Fruit fly (Drosophila melanogaster): Measurements from ENCODE around the gene RhoGAP16F.

The RhoGAP16F gene

DNA sequence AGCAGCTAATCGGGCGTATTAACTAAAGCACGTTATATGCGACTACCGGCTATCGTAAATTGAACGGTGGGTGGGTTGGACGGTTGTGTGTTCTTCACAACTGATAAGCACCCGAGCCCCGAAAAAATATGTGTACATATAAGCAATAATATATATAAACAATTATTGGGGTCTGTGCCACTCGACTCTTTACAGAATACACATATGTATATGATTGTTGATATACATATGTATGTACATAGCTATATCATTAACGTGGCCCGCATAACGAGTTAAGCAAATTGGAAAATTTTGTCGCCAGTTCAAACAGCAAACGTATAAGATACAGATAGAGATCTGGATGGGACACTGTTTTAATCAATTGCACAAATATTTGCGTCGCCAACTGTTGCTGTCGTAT, 10.3 kb upstream of the RhoGAP16F start:
- TF ChIP-seq dac (GFP tag; optimal IDR thresholded peaks at IDR 0.05) (no peak), svp (GFP tag) (peak; percentile 37), fkh (GFP tag; optimal IDR thresholded peaks at IDR 0.05) (peak; percentile 82)

DNA sequence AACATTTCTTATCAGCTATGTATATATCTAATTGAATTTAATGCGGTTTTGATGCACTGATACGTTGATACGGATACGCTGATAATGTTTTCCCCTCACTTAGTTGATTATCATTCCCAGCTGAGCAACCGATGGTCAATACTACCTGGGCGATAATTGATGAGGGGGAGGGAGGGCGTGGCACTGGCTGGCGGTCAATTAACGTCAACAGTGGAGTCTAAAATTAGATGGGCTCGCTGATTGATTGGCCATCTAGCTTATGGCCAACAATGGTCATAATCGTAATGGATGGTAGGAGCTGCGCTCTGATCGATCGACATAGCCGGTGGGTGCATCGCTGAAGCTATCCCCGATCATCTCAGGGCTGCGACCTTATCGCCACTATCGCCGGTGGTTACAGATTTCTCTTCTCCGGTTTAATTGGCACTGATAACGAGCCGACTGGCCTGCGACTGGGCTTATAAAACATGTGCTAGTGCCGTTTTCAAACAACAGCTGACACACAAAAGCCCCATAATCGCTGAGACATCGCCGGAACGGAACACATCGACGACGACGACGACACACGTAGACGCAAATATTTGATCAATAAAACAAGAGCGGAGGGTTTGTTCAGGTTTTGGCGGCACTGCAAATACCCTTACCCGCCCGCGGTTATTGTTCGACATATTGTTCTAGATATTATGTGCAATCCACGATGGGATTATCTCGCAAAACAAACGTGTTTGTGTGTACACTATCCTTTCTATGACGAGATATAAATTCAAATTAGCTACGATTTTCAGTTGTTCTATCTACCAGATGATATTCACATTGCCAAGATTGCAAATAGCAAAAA, 9.2 kb upstream of the RhoGAP16F start:
- TF ChIP-seq CG3919 (GFP tag; optimal IDR thresholded peaks at IDR 0.05) = no peak
- TF ChIP-seq Eip78C (GFP tag) = peak; percentile 37
- no peak for TF ChIP-seq acj6 (GFP tag; optimal IDR thresholded peaks at IDR 0.05)
- no peak for TF ChIP-seq Eip93F (GFP tag; optimal IDR thresholded peaks at IDR 0.05)
- peak; percentile 84 for TF ChIP-seq fkh (GFP tag; optimal IDR thresholded peaks at IDR 0.05)
- no peak for TF ChIP-seq CG6276 (GFP tag; optimal IDR thresholded peaks at IDR 0.05)
- TF ChIP-seq Sox14 (GFP tag; optimal IDR thresholded peaks at IDR 0.05) = peak; percentile 4

DNA sequence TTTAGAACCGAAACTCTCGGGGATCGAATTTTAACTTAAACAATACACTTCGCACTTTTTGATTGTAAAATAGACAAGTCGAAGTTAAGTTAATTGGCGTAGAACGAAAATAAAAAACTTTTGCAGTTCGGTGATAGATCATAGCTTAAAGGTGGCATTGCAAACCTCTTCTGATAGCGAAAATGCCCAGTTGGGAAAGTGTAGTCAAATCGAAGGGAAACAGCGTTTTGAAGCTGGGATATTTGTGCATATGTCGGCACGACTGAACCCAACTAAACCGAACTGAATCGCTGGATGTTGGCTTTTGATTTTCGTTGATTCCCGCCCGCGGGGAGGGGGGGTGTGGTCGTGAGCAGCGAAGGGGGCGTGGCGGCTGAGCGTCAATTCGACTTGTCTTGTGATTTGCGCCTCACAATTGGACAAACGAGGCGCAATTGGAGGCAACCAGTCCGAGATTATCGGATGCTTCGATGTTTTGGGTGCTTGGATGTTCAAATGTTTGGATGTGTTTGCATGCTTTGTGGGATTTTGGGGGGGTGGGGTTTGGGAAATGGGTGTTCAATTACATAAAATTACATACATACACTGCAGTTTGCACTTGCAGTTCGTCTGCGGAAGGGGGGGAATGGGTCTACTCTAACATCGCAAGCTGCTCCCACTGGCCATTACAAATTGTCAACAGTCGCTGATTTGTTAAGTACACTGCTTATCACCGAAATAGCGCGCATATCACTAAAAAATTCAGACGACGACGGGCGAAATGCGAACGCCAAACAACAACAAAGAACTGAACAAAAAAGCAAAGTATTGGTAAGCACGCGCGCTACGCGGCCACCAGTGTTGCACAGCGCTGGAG, 8.1 kb upstream of the RhoGAP16F start:
- TF ChIP-seq Eip78C (GFP tag) = peak; percentile 49
- no peak for TF ChIP-seq CG31627 (GFP tag; optimal IDR thresholded peaks at IDR 0.05)
- TF ChIP-seq Hr39 (GFP tag; optimal IDR thresholded peaks at IDR 0.05) = peak; percentile 18
- no peak for TF ChIP-seq Eip93F (GFP tag; optimal IDR thresholded peaks at IDR 0.05)
- peak; percentile 45 for TF ChIP-seq svp (GFP tag)
- TF ChIP-seq lz (GFP tag; optimal IDR thresholded peaks at IDR 0.05) = peak; percentile 3
- peak; percentile 11 for TF ChIP-seq CG10669 (GFP tag; optimal IDR thresholded peaks at IDR 0.05)

DNA sequence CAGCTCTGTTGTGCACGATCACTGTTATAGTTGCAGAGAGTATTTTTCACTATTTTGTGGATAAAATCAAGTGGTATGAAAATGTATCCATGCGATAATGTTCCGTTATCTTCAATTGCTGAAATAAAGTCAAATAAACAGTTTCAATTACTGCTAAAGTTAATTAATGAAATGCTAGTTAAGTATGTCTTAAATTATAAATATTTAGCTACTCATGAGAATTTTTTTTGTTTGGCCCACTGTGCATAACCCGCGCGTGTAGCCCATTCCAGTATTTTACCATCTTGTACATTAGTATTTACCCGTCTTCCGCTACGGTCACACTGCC, 7.5 kb upstream of the RhoGAP16F start, which contains the start of gene Ada3:
Ada3 (plus strand) TSS at position 292 of the 328 bp plus-strand sequence.
- TF ChIP-seq eg (GFP tag; IDR thresholded peaks at IDR 0.05) (peak; percentile 70; the same call in 2 of the 3 replicates), cyc (GFP tag; optimal IDR thresholded peaks at IDR 0.05) (peak; percentile 84), Hr39 (GFP tag; optimal IDR thresholded peaks at IDR 0.05) (peak; percentile 83), Sox15 (GFP tag; optimal IDR thresholded peaks at IDR 0.05) (peak; percentile 66), salr (GFP tag; optimal IDR thresholded peaks at IDR 0.05) (peak; percentile 47 to 55), topi (GFP tag; optimal IDR thresholded peaks at IDR 0.05) (peak; percentile 78), CG6792 (GFP tag; optimal IDR thresholded peaks at IDR 0.05) (peak; percentile 69), Smox (GFP tag; optimal IDR thresholded peaks at IDR 0.05) (peak; percentile 82), lz (GFP tag; optimal IDR thresholded peaks at IDR 0.05) (peak; percentile 85), CG10669 (GFP tag; optimal IDR thresholded peaks at IDR 0.05) (peak; percentile 74), fkh (GFP tag; optimal IDR thresholded peaks at IDR 0.05) (peak; percentile 44), CG34406 (GFP tag; optimal IDR thresholded peaks at IDR 0.05) (peak; percentile 69), dsx (GFP tag; optimal IDR thresholded peaks at IDR 0.05; ENCODE audit: poor library complexity, severe bottlenecking) (peak; percentile 46), CG32006 (GFP tag; optimal IDR thresholded peaks at IDR 0.05) (peak; percentile 77), fd85E (GFP tag; optimal IDR thresholded peaks at IDR 0.05) (peak; percentile 55), CG8319 (GFP tag; optimal IDR thresholded peaks at IDR 0.05) (peak; percentile 64), Eip78C (GFP tag) (peak; percentile 92), Met (GFP tag; optimal IDR thresholded peaks at IDR 0.05) (peak; percentile 86), pdm3 (GFP tag; optimal IDR thresholded peaks at IDR 0.05) (peak; percentile 86), CG10631 (GFP tag; optimal IDR thresholded peaks at IDR 0.05) (peak; percentile 83), Ets96B (tag; optimal IDR thresholded peaks at IDR 0.05) (peak; percentile 75), CG15336 (GFP tag; IDR thresholded peaks at IDR 0.05) (no peak), spab (GFP tag; optimal IDR thresholded peaks at IDR 0.05) (peak; percentile 26), Hr38 (GFP tag; optimal IDR thresholded peaks at IDR 0.05) (no peak), CG6276 (GFP tag; optimal IDR thresholded peaks at IDR 0.05) (no peak), Sox14 (GFP tag; optimal IDR thresholded peaks at IDR 0.05) (peak; percentile 88), CG7368 (GFP tag; optimal IDR thresholded peaks at IDR 0.05) (peak; percentile 70), Eip75B (GFP tag; optimal IDR thresholded peaks at IDR 0.05) (peak; percentile 80), Hr4 (GFP tag; optimal IDR thresholded peaks at IDR 0.05) (peak; percentile 75), CG4318 (GFP tag; optimal IDR thresholded peaks at IDR 0.05) (peak; percentile 64), CG6808 (GFP tag; optimal IDR thresholded peaks at IDR 0.05) (peak; percentile 61), Blimp-1 (GFP tag; optimal IDR thresholded peaks at IDR 0.05) (peak; percentile 35), Ets21C (GFP tag; optimal IDR thresholded peaks at IDR 0.05) (peak; percentile 80), CG3032 (tag; optimal IDR thresholded peaks at IDR 0.05) (peak; percentile 72), CG16779 (tag; optimal IDR thresholded peaks at IDR 0.05) (peak; percentile 35), CG8119 (GFP tag; IDR thresholded peaks at IDR 0.05) (peak; percentile 67; the same call in 1 of the 3 replicates)

Measured in whole organism, prepupa.